Fruit fly (Drosophila melanogaster) ovary, adult (tissue): ENCODE measurements around the gene me31B.

Experiments used
- CG17801 ChIP-seq: fragments of 200-800 bp; optimal IDR thresholded peaks from 2 replicates; lab custom pipeline; 2019; ENCODE audit warnings: missing biosample characterization, mild to moderate bottlenecking, missing genetic modification characterization, moderate library complexity; ENCODE audit not compliant: partially characterized antibody

me31B gene

dm6 chr2L:10220501-10221386 is 18.4 kb upstream of the me31B start, which contains the start of the genes Npc1a and Prosalpha6:
Gene Npc1a (minus strand): TSS chr2L:10221216.
Gene Prosalpha6 (plus strand): TSS chr2L:10221351.
- no peak for TF ChIP-seq CG17801 (GFP tag; lab: Kevin White, UChicago)

- TF ChIP-seq CG17801 (GFP tag; lab: Kevin White, UChicago) = no peak
Measured at dm6 chr2L:10221387-10221705, 17.8 kb upstream of the me31B start.

dm6 chr2L:10222550-10223231 is 16.4 kb upstream of the me31B start, which contains the start of gene Bcs1:
Gene Bcs1 (plus strand): TSS chr2L:10222657.
- TF ChIP-seq CG17801 (GFP tag; lab: Kevin White, UChicago) = no peak

dm6 chr2L:10226213-10226723 is 12.9 kb upstream of the me31B start:
- no peak for TF ChIP-seq CG17801 (GFP tag; lab: Kevin White, UChicago)

dm6 chr2L:10226724-10227407 is 12.3 kb upstream of the me31B start, which contains the start of gene CG5708:
Gene CG5708 (minus strand): TSS chr2L:10226808.
- no peak for TF ChIP-seq CG17801 (GFP tag; lab: Kevin White, UChicago)

- no peak for TF ChIP-seq CG17801 (GFP tag; lab: Kevin White, UChicago)
Measured at dm6 chr2L:10230455-10230854, 8.7 kb upstream of the me31B start.

dm6 chr2L:10231092-10231494 is 8.0 kb upstream of the me31B start:
- TF ChIP-seq CG17801 (GFP tag; lab: Kevin White, UChicago) = no peak

dm6 chr2L:10231510-10231909 is 7.6 kb upstream of the me31B start, which contains the start of gene ova:
Gene ova (minus strand): TSS chr2L:10231692.
- no peak for TF ChIP-seq CG17801 (GFP tag; lab: Kevin White, UChicago)

dm6 chr2L:10232152-10232816 is 6.9 kb upstream of the me31B start, which contains the start of gene eEF1delta:
Gene eEF1delta (plus strand): TSS chr2L:10232507.
- no peak for TF ChIP-seq CG17801 (GFP tag; lab: Kevin White, UChicago)

- no peak for TF ChIP-seq CG17801 (GFP tag; lab: Kevin White, UChicago)
Measured at dm6 chr2L:10232827-10233226, 6.3 kb upstream of the me31B start.

dm6 chr2L:10237725-10238446 is 1.3 kb upstream of the me31B start, which contains the start of gene mthl15:
Gene mthl15 (minus strand): TSS chr2L:10238317.
- TF ChIP-seq CG17801 (GFP tag; lab: Kevin White, UChicago) = no peak

dm6 chr2L:10246785-10247190 is 7.6 kb downstream of the me31B start, which contains the start of gene chico:
Gene chico (minus strand): TSS chr2L:10247078.
- TF ChIP-seq CG17801 (GFP tag; lab: Kevin White, UChicago) = no peak

dm6 chr2L:10249655-10250202 is 10.6 kb downstream of the me31B start:
- no peak for TF ChIP-seq CG17801 (GFP tag; lab: Kevin White, UChicago)
